Fruit fly (Drosophila melanogaster) whole organism, embryonic: ENCODE data around the gene kz.
A peak's percentile ranks its signal among the peaks of the same experiment; 100 is the strongest.

Experiments
- Bteb2 ChIP-seq: fragments of 200-800 bp; sonication (Bioruptor generic); optimal IDR thresholded peaks from 2 replicates; lab custom pipeline; 2016; ENCODE audit warnings: missing biosample characterization, missing genetic modification characterization
- CG10321 ChIP-seq: fragments of 200-800 bp; sonication (Bioruptor generic); IDR thresholded peaks from 2 replicates; pipeline ENCODE4 v1.3.6; 2022; ENCODE audit warnings: missing biosample characterization, missing genetic modification characterization
- CG11247 ChIP-seq: fragments of 200-800 bp; sonication (Bioruptor generic); IDR thresholded peaks from 2 replicates; pipeline ENCODE4 v1.3.6; 2022; ENCODE audit warnings: missing biosample characterization, missing genetic modification characterization
- CG11504 ChIP-seq: fragments of 200-800 bp; sonication (Bioruptor generic); optimal IDR thresholded peaks from 3 replicates; lab custom pipeline; 2019; ENCODE audit warnings: missing biosample characterization, mild to moderate bottlenecking, missing genetic modification characterization, moderate library complexity
- CG11695 ChIP-seq: fragments of 200-800 bp; sonication (Bioruptor generic); IDR thresholded peaks from 3 replicates; pipeline ENCODE4 v1.3.6; 2022; ENCODE audit warnings: missing biosample characterization, missing genetic modification characterization
- CG12071 ChIP-seq: fragments of 200-800 bp; sonication (Bioruptor generic); optimal IDR thresholded peaks from 3 replicates; lab custom pipeline; 2018; ENCODE audit warnings: missing biosample characterization, mild to moderate bottlenecking, missing genetic modification characterization
- CG12769 ChIP-seq: fragments of 200-800 bp; sonication (Bioruptor generic); optimal IDR thresholded peaks from 2 replicates; lab custom pipeline; 2019; ENCODE audit warnings: missing biosample characterization, mild to moderate bottlenecking, missing genetic modification characterization, moderate library complexity
- CG14050 ChIP-seq: fragments of 200-800 bp; sonication (Bioruptor generic); IDR thresholded peaks from 3 replicates; pipeline ENCODE4 v1.3.6; 2022; ENCODE audit warnings: missing biosample characterization, missing genetic modification characterization
- CG14710 ChIP-seq: fragments of 200-800 bp; sonication (Bioruptor generic); optimal IDR thresholded peaks from 3 replicates; lab custom pipeline; 2019; ENCODE audit warnings: missing biosample characterization, mild to moderate bottlenecking, missing genetic modification characterization, moderate library complexity
- CG1603 ChIP-seq: fragments of 200-800 bp; sonication (Bioruptor generic); optimal IDR thresholded peaks from 2 replicates; lab custom pipeline; 2019; ENCODE audit warnings: missing biosample characterization, mild to moderate bottlenecking, missing genetic modification characterization, moderate library complexity
- CG16863 ChIP-seq: fragments of 200-800 bp; sonication (Bioruptor generic); optimal IDR thresholded peaks from 3 replicates; lab custom pipeline; 2016; ENCODE audit warnings: missing biosample characterization, missing genetic modification characterization
- CG18599 ChIP-seq: fragments of 200-800 bp; sonication (Bioruptor generic); optimal IDR thresholded peaks from 3 replicates; lab custom pipeline; 2017; ENCODE audit warnings: missing biosample characterization, missing genetic modification characterization, mild to moderate bottlenecking, moderate library complexity, missing genetic modification reagents
- CG31441 ChIP-seq: fragments of 200-800 bp; sonication (Bioruptor generic); IDR thresholded peaks from 2 replicates; pipeline ENCODE4 v1.3.6; 2022; ENCODE audit warnings: missing biosample characterization, missing genetic modification characterization
- CG34224 ChIP-seq: fragments of 200-800 bp; sonication (Bioruptor generic); IDR thresholded peaks from 3 replicates; pipeline ENCODE4 v1.3.6; 2022; ENCODE audit warnings: missing biosample characterization, missing genetic modification characterization; ENCODE audit not compliant: partially characterized antibody
- CG7372 ChIP-seq: fragments of 200-800 bp; sonication (Bioruptor generic); IDR thresholded peaks from 2 replicates; pipeline ENCODE4 v1.3.6; 2022; ENCODE audit warnings: missing biosample characterization, missing genetic modification characterization
- CG7839 ChIP-seq: fragments of 200-800 bp; sonication (Bioruptor generic); optimal IDR thresholded peaks from 3 replicates; lab custom pipeline; 2018; ENCODE audit warnings: missing biosample characterization, mild to moderate bottlenecking, missing genetic modification characterization, moderate library complexity
- D ChIP-seq, 2 experiments: fragments of 200-800 bp in 1 of 2; fragments of >200 bp in 1 of 2; sonication (Bioruptor generic) in 1 of 2; optimal IDR thresholded peaks; 2 replicates in 1 of 2; 3 replicates in 1 of 2; lab custom pipeline; 2017; ENCODE audit warnings: mild to moderate bottlenecking in 1 of 2, missing biosample characterization in 1 of 2, missing genetic modification characterization in 1 of 2, missing genetic modification reagents in 1 of 2
- Dek ChIP-seq: fragments of 200-800 bp; sonication (Bioruptor generic); optimal IDR thresholded peaks from 3 replicates; lab custom pipeline; 2019; ENCODE audit warnings: missing biosample characterization, mild to moderate bottlenecking, missing genetic modification characterization, moderate library complexity
- Elba2 ChIP-seq: fragments of 200-800 bp; sonication (Bioruptor generic); optimal IDR thresholded peaks from 3 replicates; lab custom pipeline; 2016; ENCODE audit warnings: missing biosample characterization, missing genetic modification characterization
- Six4 ChIP-seq: fragments of 200-800 bp; sonication (Bioruptor generic); optimal IDR thresholded peaks from 2 replicates; lab custom pipeline; 2016; ENCODE audit warnings: missing biosample characterization, missing genetic modification characterization
- Sox102F ChIP-seq: fragments of 200-800 bp; sonication (Bioruptor generic); optimal IDR thresholded peaks from 2 replicates; lab custom pipeline; 2018; ENCODE audit warnings: missing biosample characterization, mild to moderate bottlenecking, missing genetic modification characterization, moderate library complexity
- Xbp1 ChIP-seq: fragments of 200-800 bp; sonication (Bioruptor generic); optimal IDR thresholded peaks from 3 replicates; lab custom pipeline; 2016; ENCODE audit warnings: missing biosample characterization, mild to moderate bottlenecking, missing genetic modification characterization
- az2 ChIP-seq: fragments of 200-800 bp; sonication (Bioruptor generic); optimal IDR thresholded peaks from 3 replicates; lab custom pipeline; 2016; ENCODE audit warnings: missing biosample characterization, missing genetic modification characterization
- bsh ChIP-seq, 2 experiments: fragments of 200-800 bp; sonication (Bioruptor generic); optimal IDR thresholded peaks; 2 replicates each; lab custom pipeline; 2017 to 2018; ENCODE audit warnings: mild to moderate bottlenecking in 2 of 2, missing biosample characterization in 2 of 2, missing genetic modification characterization in 2 of 2, moderate library complexity in 1 of 2
- cwo ChIP-seq: fragments of 200-800 bp; sonication (Bioruptor generic); optimal IDR thresholded peaks from 3 replicates; lab custom pipeline; 2017; ENCODE audit warnings: missing biosample characterization, missing genetic modification characterization, mild to moderate bottlenecking, moderate library complexity, missing genetic modification reagents
- dimm ChIP-seq: fragments of 200-800 bp; sonication (Bioruptor generic); IDR thresholded peaks from 2 replicates; pipeline ENCODE4 v1.3.6; 2022; ENCODE audit warnings: missing biosample characterization, missing genetic modification characterization
- dmrt11E ChIP-seq: fragments of 200-800 bp; sonication (Bioruptor generic); optimal IDR thresholded peaks from 3 replicates; lab custom pipeline; 2018; ENCODE audit warnings: missing biosample characterization, mild to moderate bottlenecking, missing genetic modification characterization, moderate library complexity
- dmrt99B ChIP-seq: fragments of 200-800 bp; sonication (Bioruptor generic); optimal IDR thresholded peaks from 2 replicates; lab custom pipeline; 2018; ENCODE audit warnings: missing biosample characterization, mild to moderate bottlenecking, missing genetic modification characterization, moderate library complexity
- fu2 ChIP-seq: fragments of 200-800 bp; sonication (Bioruptor generic); optimal IDR thresholded peaks from 2 replicates; lab custom pipeline; 2016; ENCODE audit warnings: missing biosample characterization, missing genetic modification characterization
- gem ChIP-seq: fragments of 200-800 bp; sonication (Bioruptor generic); optimal IDR thresholded peaks from 2 replicates; lab custom pipeline; 2019; ENCODE audit warnings: missing biosample characterization, mild to moderate bottlenecking, missing genetic modification characterization, moderate library complexity
- gfzf ChIP-seq: fragments of 200-800 bp; sonication (Bioruptor generic); optimal IDR thresholded peaks from 2 replicates; lab custom pipeline; 2016; ENCODE audit warnings: missing biosample characterization, mild to moderate bottlenecking, missing genetic modification characterization, moderate library complexity
- gro ChIP-seq: fragments of 200-800 bp; sonication (Bioruptor generic); optimal IDR thresholded peaks from 2 replicates; lab custom pipeline; 2016; ENCODE audit warnings: missing biosample characterization, missing genetic modification characterization
- gsb ChIP-seq: fragments of 200-800 bp; sonication (Bioruptor generic); IDR thresholded peaks from 2 replicates; pipeline ENCODE4 v1.3.6; 2022; ENCODE audit warnings: missing biosample characterization, missing genetic modification characterization
- gt ChIP-seq: fragments of 200-800 bp; sonication (Bioruptor generic); IDR thresholded peaks from 2 replicates; pipeline ENCODE4 v1.3.6; 2022; ENCODE audit warnings: missing biosample characterization, missing genetic modification characterization
- insv ChIP-seq, 2 experiments: fragments of 200-800 bp; sonication (Bioruptor generic); optimal IDR thresholded peaks; 3 replicates each; lab custom pipeline; 2016 to 2018; ENCODE audit warnings: missing biosample characterization in 2 of 2, missing genetic modification characterization in 2 of 2
- lab ChIP-seq: fragments of 200-800 bp; sonication (Bioruptor generic); optimal IDR thresholded peaks from 3 replicates; lab custom pipeline; 2017; ENCODE audit warnings: missing biosample characterization, missing genetic modification characterization, mild to moderate bottlenecking, moderate library complexity, missing genetic modification reagents
- mld ChIP-seq: fragments of 200-800 bp; sonication (Bioruptor generic); IDR thresholded peaks from 3 replicates; pipeline ENCODE4 v1.3.6; 2022; ENCODE audit warnings: missing biosample characterization, missing genetic modification characterization; ENCODE audit not compliant: partially characterized antibody
- nerfin-1 ChIP-seq: fragments of 200-800 bp; sonication (Bioruptor generic); optimal IDR thresholded peaks from 3 replicates; lab custom pipeline; 2019; ENCODE audit warnings: missing biosample characterization, mild to moderate bottlenecking, missing genetic modification characterization, moderate library complexity
- pan ChIP-seq, 4 experiments: fragments of >200 bp in 3 of 4; fragments of 200-800 bp in 1 of 4; sonication (Bioruptor generic) in 1 of 4; optimal IDR thresholded peaks in 3 of 4; IDR thresholded peaks in 1 of 4; 2 replicates each; pipeline versions ENCODE4 v1.3.6 to Lab custom; 2017 to 2022; ENCODE audit warnings: missing biosample characterization in 2 of 4, missing genetic modification characterization in 2 of 4, mixed read lengths in 1 of 4
- rib ChIP-seq: fragments of 200-800 bp; sonication (Bioruptor generic); IDR thresholded peaks from 2 replicates; pipeline ENCODE4 v1.3.6; 2022; ENCODE audit warnings: missing biosample characterization, missing genetic modification characterization
- so ChIP-seq: fragments of 200-800 bp; sonication (Bioruptor generic); IDR thresholded peaks from 3 replicates; pipeline ENCODE4 v1.3.6; 2022; ENCODE audit warnings: missing biosample characterization, missing genetic modification characterization
- sqz ChIP-seq: fragments of 200-800 bp; sonication (Bioruptor generic); optimal IDR thresholded peaks from 3 replicates; lab custom pipeline; 2018; ENCODE audit warnings: missing biosample characterization, mild to moderate bottlenecking, missing genetic modification characterization
- unc-4 ChIP-seq: fragments of 200-800 bp; sonication (Bioruptor generic); IDR thresholded peaks from 2 replicates; pipeline ENCODE4 v1.3.6; 2022; ENCODE audit warnings: missing biosample characterization, missing genetic modification characterization; ENCODE audit not compliant: partially characterized antibody
- vfl ChIP-seq: fragments of 200-800 bp; sonication (Bioruptor generic); optimal IDR thresholded peaks from 2 replicates; lab custom pipeline; 2016; ENCODE audit warnings: missing biosample characterization, missing genetic modification characterization
- zen ChIP-seq: fragments of 200-800 bp; sonication (Bioruptor generic); optimal IDR thresholded peaks from 3 replicates; lab custom pipeline; 2018; ENCODE audit warnings: missing biosample characterization, mild to moderate bottlenecking, missing genetic modification characterization, moderate library complexity
- zfh1 ChIP-seq: fragments of 200-800 bp; sonication (Bioruptor generic); IDR thresholded peaks from 3 replicates; pipeline ENCODE4 v1.3.6; 2022; ENCODE audit warnings: missing biosample characterization, missing genetic modification characterization

Gene kz

DNA sequence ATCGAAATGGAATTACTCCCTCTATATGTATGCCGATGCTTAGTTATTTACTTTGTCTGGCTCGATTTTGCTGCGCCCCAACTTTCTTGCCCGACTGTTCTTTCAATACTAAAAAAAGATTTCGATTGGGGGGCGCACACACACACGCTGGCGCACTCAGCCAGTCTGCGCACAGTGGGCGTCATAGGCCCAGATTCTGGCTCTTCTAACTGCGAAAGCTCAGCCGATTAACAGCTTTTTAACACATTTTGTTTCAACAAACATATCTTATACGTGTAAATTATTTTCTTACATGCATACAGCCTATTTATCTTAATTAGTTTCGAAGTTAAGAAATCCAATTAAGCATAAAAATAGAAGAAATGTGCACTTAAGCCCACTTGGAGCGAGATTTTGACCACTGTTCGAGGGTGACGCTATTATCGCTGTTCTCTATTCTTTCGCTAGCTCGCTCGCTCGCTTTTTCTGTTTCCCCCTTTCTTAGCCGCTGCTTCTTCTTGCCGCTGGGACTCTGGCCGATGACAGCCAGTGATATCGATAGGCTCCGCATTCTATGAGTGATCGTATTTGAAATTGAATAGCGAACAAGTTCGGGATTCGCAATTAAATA, 19.5 kb downstream of the kz start, which contains the start of gene Vinc (continued):
- peak; percentile 79 for TF ChIP-seq CG7372 (GFP tag; lab: Robert Waterston, UW)
- no peak for TF ChIP-seq pan (optimal IDR thresholded peaks at IDR 0.05; lab: Kevin White, UChicago)
- peak in 1 of 2 experiments; percentile 75 for TF ChIP-seq pan (GFP tag; optimal IDR thresholded peaks at IDR 0.05 in 1 of 2, IDR thresholded peaks at IDR 0.05 in 1 of 2)
- TF ChIP-seq D (optimal IDR thresholded peaks at IDR 0.05; lab: Kevin White, UChicago): no peak
- peak; percentile 82 for TF ChIP-seq D (GFP tag; optimal IDR thresholded peaks at IDR 0.05; lab: Kevin White, UChicago)
- peak; percentile 86 for TF ChIP-seq CG31441 (GFP tag; lab: Robert Waterston, UW)
- TF ChIP-seq Sox102F (GFP tag; lab: Kevin White, UChicago): no peak
- peak; percentile 78 for TF ChIP-seq gsb (GFP tag; lab: Robert Waterston, UW)
- TF ChIP-seq sqz (GFP tag; lab: Kevin White, UChicago): peak; percentile 82
- TF ChIP-seq mld (GFP tag; lab: Robert Waterston, UW): no peak
- TF ChIP-seq CG12071 (GFP tag; lab: Kevin White, UChicago): peak; percentile 78
- TF ChIP-seq CG7839: peak; percentile 93
- TF ChIP-seq CG10321 (GFP tag; lab: Robert Waterston, UW): no peak
- TF ChIP-seq Dek (tag; lab: Kevin White, UChicago): peak; percentile 83
- peak; percentile 63; the same call in 1 of the 2 replicates for TF ChIP-seq rib
- peak; percentile 66 for TF ChIP-seq Bteb2 (GFP tag; lab: Kevin White, UChicago)
- no peak for TF ChIP-seq CG12769 (tag; lab: Kevin White, UChicago)
- TF ChIP-seq, all 482 proteins: peak for 393

DNA sequence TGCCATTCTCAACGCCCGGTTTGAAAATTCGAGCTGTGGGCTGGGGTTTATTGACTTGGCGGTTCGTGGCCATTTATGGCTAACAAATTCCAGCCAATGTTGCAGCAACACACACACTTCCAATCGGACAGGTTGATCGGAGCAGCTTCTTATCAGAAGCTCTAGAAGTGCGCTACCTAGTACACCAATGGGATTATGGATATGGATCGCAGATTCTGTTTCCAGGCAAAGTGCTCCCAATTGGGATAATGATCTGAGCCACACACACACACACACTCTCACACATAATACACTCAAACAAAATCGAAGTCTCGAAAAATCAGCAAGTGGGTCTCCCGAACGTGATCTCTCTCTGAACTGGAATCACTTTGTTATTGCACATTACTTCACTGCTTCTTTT, 20.2 kb downstream of the kz start:
- no peak for TF ChIP-seq nerfin-1
- no peak for TF ChIP-seq lab (GFP tag; lab: Kevin White, UChicago)
- TF ChIP-seq dmrt11E (tag; lab: Kevin White, UChicago): no peak
- TF ChIP-seq CG14710: no peak
- TF ChIP-seq unc-4 (GFP tag; lab: Robert Waterston, UW): no peak
- TF ChIP-seq CG11504: peak; percentile 41
- no peak for TF ChIP-seq fu2
- no peak for TF ChIP-seq CG11695
- TF ChIP-seq insv (GFP tag; optimal IDR thresholded peaks at IDR 0.05; lab: Kevin White, UChicago): peak; percentile 57 to 95
- TF ChIP-seq Elba2 (GFP tag; lab: Kevin White, UChicago): peak; percentile 61
- no peak for TF ChIP-seq so (GFP tag; lab: Robert Waterston, UW)
- no peak for TF ChIP-seq CG34224
- TF ChIP-seq gfzf (GFP tag; lab: Kevin White, UChicago): no peak
- TF ChIP-seq zen (tag; lab: Kevin White, UChicago): peak; percentile 18
- no peak for TF ChIP-seq cwo (GFP tag; lab: Kevin White, UChicago)

DNA sequence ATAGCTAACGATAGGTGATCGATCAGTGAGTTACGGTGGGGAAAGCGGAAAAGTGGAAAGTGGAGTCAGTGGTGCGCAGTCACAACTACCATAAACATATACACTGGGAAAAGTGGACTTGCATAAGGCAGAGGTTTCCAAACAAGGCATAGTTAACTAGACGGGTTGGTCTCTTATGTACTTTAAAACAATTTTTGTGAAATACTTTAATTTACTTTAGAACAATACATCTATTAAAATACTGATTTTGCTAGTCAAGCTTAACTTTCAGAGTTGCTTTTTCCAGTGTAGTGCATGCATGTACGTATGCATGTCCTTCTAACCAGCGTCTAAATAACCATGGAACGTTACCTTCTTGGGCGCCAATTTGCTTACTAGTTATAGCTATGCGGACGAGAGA, 21.9 kb downstream of the kz start:
- TF ChIP-seq gt (GFP tag; lab: Robert Waterston, UW) (no peak), bsh (GFP tag; optimal IDR thresholded peaks at IDR 0.05; lab: Kevin White, UChicago) (peak in 1 of 2 experiments; percentile 48), dimm (GFP tag; lab: Robert Waterston, UW) (no peak), Xbp1 (GFP tag; lab: Kevin White, UChicago) (peak; percentile 31), zfh1 (GFP tag; lab: Robert Waterston, UW) (no peak), CG16863 (GFP tag; lab: Kevin White, UChicago) (peak; percentile 5), CG11247 (GFP tag; lab: Robert Waterston, UW) (no peak), az2 (GFP tag; lab: Kevin White, UChicago) (no peak), CG1603 (tag; lab: Kevin White, UChicago) (peak; percentile 41), Sox102F (GFP tag; lab: Kevin White, UChicago) (peak; percentile 45), gem (peak; percentile 39), vfl (GFP tag; lab: Kevin White, UChicago) (no peak), gro (GFP tag; lab: Kevin White, UChicago) (no peak), Six4 (GFP tag; lab: Kevin White, UChicago) (no peak), CG18599 (no peak), dmrt99B (tag; lab: Kevin White, UChicago) (peak; percentile 4), mld (GFP tag; lab: Robert Waterston, UW) (no peak), CG31441 (GFP tag; lab: Robert Waterston, UW) (0 out of 2 replicates have a peak, but pooled peaks have one; percentile 22), CG14050 (no peak)
